Fruit fly (Drosophila melanogaster) whole organism, prepupa: ENCODE results near the gene KaiR1D.
A peak's percentile ranks its signal among the peaks of the same experiment; 100 is the strongest.

ENCODE experiments used
- Blimp-1 ChIP-seq: fragments of 200-800 bp; sonication (Bioruptor generic); optimal IDR thresholded peaks from 3 replicates; lab custom pipeline; 2017; ENCODE audit warnings: missing biosample characterization, missing genetic modification characterization, mild to moderate bottlenecking, moderate library complexity, missing genetic modification reagents
- CG11294 ChIP-seq: fragments of 200-800 bp; sonication (Bioruptor generic); IDR thresholded peaks from 2 replicates; pipeline ENCODE4 v1.3.6; 2022; ENCODE audit warnings: missing biosample characterization, missing genetic modification characterization
- CG11762 ChIP-seq: fragments of 200-800 bp; sonication (Bioruptor generic); optimal IDR thresholded peaks from 3 replicates; lab custom pipeline; 2016; ENCODE audit warnings: missing biosample characterization, missing genetic modification characterization; ENCODE audit not compliant: insufficient read depth
- CG11902 ChIP-seq: fragments of 200-800 bp; sonication (Bioruptor generic); optimal IDR thresholded peaks from 3 replicates; lab custom pipeline; 2016; ENCODE audit warnings: missing biosample characterization, missing genetic modification characterization
- CG16779 ChIP-seq: fragments of 200-800 bp; sonication (Bioruptor generic); optimal IDR thresholded peaks from 3 replicates; lab custom pipeline; 2017; ENCODE audit warnings: missing biosample characterization, mild to moderate bottlenecking, missing genetic modification characterization
- CG3032 ChIP-seq: fragments of 200-800 bp; optimal IDR thresholded peaks from 2 replicates; lab custom pipeline; 2019; ENCODE audit warnings: missing biosample characterization, mild to moderate bottlenecking, missing genetic modification characterization, moderate library complexity
- CG3919 ChIP-seq: fragments of 200-800 bp; sonication (Bioruptor generic); optimal IDR thresholded peaks from 3 replicates; lab custom pipeline; 2016; ENCODE audit warnings: missing biosample characterization, missing genetic modification characterization
- CG6163 ChIP-seq: fragments of 200-800 bp; sonication (Bioruptor generic); IDR thresholded peaks from 3 replicates; pipeline ENCODE4 v1.3.6; 2022; ENCODE audit warnings: missing biosample characterization, missing genetic modification characterization
- CG6792 ChIP-seq: fragments of 200-800 bp; sonication (Bioruptor generic); optimal IDR thresholded peaks from 3 replicates; lab custom pipeline; 2016; ENCODE audit warnings: missing biosample characterization, missing genetic modification characterization
- CG6808 ChIP-seq: fragments of 200-800 bp; sonication (Bioruptor generic); optimal IDR thresholded peaks from 3 replicates; lab custom pipeline; 2017; ENCODE audit warnings: missing biosample characterization, missing genetic modification characterization, mild to moderate bottlenecking, moderate library complexity, missing genetic modification reagents
- CG7368 ChIP-seq: fragments of 200-800 bp; sonication (Bioruptor generic); optimal IDR thresholded peaks from 3 replicates; lab custom pipeline; 2016; ENCODE audit warnings: missing biosample characterization, missing genetic modification characterization
- CG8632 ChIP-seq: fragments of 200-800 bp; sonication (Bioruptor generic); optimal IDR thresholded peaks from 3 replicates; lab custom pipeline; 2016; ENCODE audit warnings: missing biosample characterization, missing genetic modification characterization
- CG9139 ChIP-seq: fragments of 200-800 bp; sonication (Bioruptor generic); optimal IDR thresholded peaks from 3 replicates; lab custom pipeline; 2017; ENCODE audit warnings: missing biosample characterization, mild to moderate bottlenecking, missing genetic modification characterization
- Eip78C ChIP-seq: fragments of 200-800 bp; sonication (Bioruptor generic); peaks from one replicate; lab custom pipeline; 2016; ENCODE audit warnings: missing biosample characterization, missing genetic modification characterization
- Eip93F ChIP-seq: fragments of 200-800 bp; sonication (Bioruptor generic); optimal IDR thresholded peaks from 2 replicates; lab custom pipeline; 2016; ENCODE audit warnings: missing biosample characterization, mild to moderate bottlenecking, missing genetic modification characterization
- Ets96B ChIP-seq: fragments of 200-800 bp; optimal IDR thresholded peaks from 2 replicates; lab custom pipeline; 2019; ENCODE audit warnings: missing biosample characterization, mild to moderate bottlenecking, missing genetic modification characterization, moderate library complexity
- Hr39 ChIP-seq: fragments of 200-800 bp; sonication (Bioruptor generic); optimal IDR thresholded peaks from 2 replicates; lab custom pipeline; 2016; ENCODE audit warnings: missing biosample characterization, missing genetic modification characterization
- Lpt ChIP-seq: fragments of 200-800 bp; sonication (Bioruptor generic); optimal IDR thresholded peaks from 3 replicates; lab custom pipeline; 2016; ENCODE audit warnings: missing biosample characterization, missing genetic modification characterization
- Met ChIP-seq: fragments of 200-800 bp; sonication (Bioruptor generic); optimal IDR thresholded peaks from 3 replicates; lab custom pipeline; 2016; ENCODE audit warnings: missing biosample characterization, missing genetic modification characterization
- OdsH ChIP-seq: fragments of 200-800 bp; sonication (Bioruptor generic); optimal IDR thresholded peaks from 3 replicates; lab custom pipeline; 2016; ENCODE audit warnings: missing biosample characterization, missing genetic modification characterization
- Smox ChIP-seq: fragments of 200-800 bp; sonication (Bioruptor generic); optimal IDR thresholded peaks from 3 replicates; lab custom pipeline; 2016; ENCODE audit warnings: missing biosample characterization, missing genetic modification characterization
- Sox15 ChIP-seq: fragments of 200-800 bp; sonication (Bioruptor generic); optimal IDR thresholded peaks from 3 replicates; lab custom pipeline; 2016; ENCODE audit warnings: missing biosample characterization, missing genetic modification characterization
- achi ChIP-seq: fragments of 200-800 bp; sonication (Bioruptor generic); optimal IDR thresholded peaks from 3 replicates; lab custom pipeline; 2016; ENCODE audit warnings: missing biosample characterization, missing genetic modification characterization
- cyc ChIP-seq: fragments of 200-800 bp; sonication (Bioruptor generic); optimal IDR thresholded peaks from 3 replicates; lab custom pipeline; 2016; ENCODE audit warnings: missing biosample characterization, missing genetic modification characterization
- dac ChIP-seq: fragments of 200-800 bp; sonication (Bioruptor generic); optimal IDR thresholded peaks from 2 replicates; lab custom pipeline; 2017; ENCODE audit warnings: missing biosample characterization, mild to moderate bottlenecking, missing genetic modification characterization
- dsx ChIP-seq: fragments of 200-800 bp; optimal IDR thresholded peaks from 3 replicates; lab custom pipeline; 2019; ENCODE audit warnings: missing biosample characterization, mild to moderate bottlenecking, missing genetic modification characterization, moderate library complexity; ENCODE audit not compliant: poor library complexity, severe bottlenecking
- eg ChIP-seq: fragments of 200-800 bp; sonication (Bioruptor generic); IDR thresholded peaks from 3 replicates; pipeline ENCODE4 v1.3.6; 2022; ENCODE audit warnings: missing biosample characterization, missing genetic modification characterization
- fd59A ChIP-seq: fragments of 200-800 bp; sonication (Bioruptor generic); optimal IDR thresholded peaks from 2 replicates; lab custom pipeline; 2017; ENCODE audit warnings: missing biosample characterization, mild to moderate bottlenecking, missing genetic modification characterization, missing genetic modification reagents
- fkh ChIP-seq: fragments of 200-800 bp; sonication (Bioruptor generic); optimal IDR thresholded peaks from 3 replicates; lab custom pipeline; 2017; ENCODE audit warnings: missing biosample characterization, mild to moderate bottlenecking, missing genetic modification characterization, moderate library complexity
- lz ChIP-seq: fragments of 200-800 bp; sonication (Bioruptor generic); optimal IDR thresholded peaks from 3 replicates; lab custom pipeline; 2016; ENCODE audit warnings: missing biosample characterization, missing genetic modification characterization
- salr ChIP-seq, 2 experiments: fragments of 200-800 bp; sonication (Bioruptor generic); optimal IDR thresholded peaks; 3 replicates each; lab custom pipeline; 2016 to 2018; ENCODE audit warnings: missing biosample characterization in 2 of 2, missing genetic modification characterization in 2 of 2, mild to moderate bottlenecking in 1 of 2
- ss ChIP-seq, 2 experiments: fragments of 200-800 bp; sonication (Bioruptor generic); optimal IDR thresholded peaks; 2 replicates in 1 of 2; 3 replicates in 1 of 2; lab custom pipeline; 2017 to 2018; ENCODE audit warnings: mild to moderate bottlenecking in 2 of 2, missing biosample characterization in 2 of 2, missing genetic modification characterization in 2 of 2, moderate library complexity in 1 of 2
- svp ChIP-seq: fragments of 200-800 bp; sonication (Bioruptor generic); peaks from one replicate; lab custom pipeline; 2016; ENCODE audit warnings: missing biosample characterization, missing genetic modification characterization
- topi ChIP-seq: fragments of 200-800 bp; sonication (Bioruptor generic); optimal IDR thresholded peaks from 3 replicates; lab custom pipeline; 2016; ENCODE audit warnings: missing biosample characterization, missing genetic modification characterization

The KaiR1D gene

DNA sequence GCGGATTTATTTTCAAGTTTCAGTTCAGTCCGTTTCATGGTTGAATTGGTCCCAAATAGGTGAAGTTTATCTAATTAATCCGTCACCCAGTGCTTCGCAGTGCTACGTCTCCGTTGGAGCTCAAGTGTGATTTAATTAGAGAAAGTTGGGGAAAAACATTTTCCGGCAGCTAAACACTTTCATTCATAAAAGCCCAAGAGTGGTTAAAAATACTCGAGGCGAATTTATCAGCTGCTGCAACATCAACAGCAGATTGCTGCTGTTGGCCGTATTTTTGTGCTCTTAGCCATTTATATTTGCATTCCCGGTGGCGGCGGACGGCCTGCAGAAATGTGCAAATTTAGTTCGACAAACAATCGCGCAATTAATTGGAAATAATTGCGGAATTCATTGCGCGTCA is 35.6 kb upstream of the KaiR1D start, which contains the start of gene Grik:
TSS of gene Grik (plus strand) at position 301 of the 400 bp plus-strand sequence.
- TF ChIP-seq svp: no peak
- no peak for TF ChIP-seq CG11902 (GFP tag; lab: Kevin White, UChicago)
- no peak for TF ChIP-seq Sox15
- no peak for TF ChIP-seq CG11294 (GFP tag; lab: Robert Waterston, UW)
- TF ChIP-seq CG16779 (tag; lab: Kevin White, UChicago): no peak
- TF ChIP-seq ss (GFP tag; optimal IDR thresholded peaks at IDR 0.05; lab: Kevin White, UChicago): no peak
- no peak for TF ChIP-seq Ets96B (tag; lab: Kevin White, UChicago)
- TF ChIP-seq CG7368: no peak
- TF ChIP-seq dsx (GFP tag; lab: Kevin White, UChicago): no peak
- TF ChIP-seq fd59A (GFP tag; lab: Kevin White, UChicago): no peak
- TF ChIP-seq CG11762 (GFP tag; lab: Kevin White, UChicago): no peak
- no peak for TF ChIP-seq Met (GFP tag; lab: Kevin White, UChicago)
- no peak for TF ChIP-seq lz

DNA sequence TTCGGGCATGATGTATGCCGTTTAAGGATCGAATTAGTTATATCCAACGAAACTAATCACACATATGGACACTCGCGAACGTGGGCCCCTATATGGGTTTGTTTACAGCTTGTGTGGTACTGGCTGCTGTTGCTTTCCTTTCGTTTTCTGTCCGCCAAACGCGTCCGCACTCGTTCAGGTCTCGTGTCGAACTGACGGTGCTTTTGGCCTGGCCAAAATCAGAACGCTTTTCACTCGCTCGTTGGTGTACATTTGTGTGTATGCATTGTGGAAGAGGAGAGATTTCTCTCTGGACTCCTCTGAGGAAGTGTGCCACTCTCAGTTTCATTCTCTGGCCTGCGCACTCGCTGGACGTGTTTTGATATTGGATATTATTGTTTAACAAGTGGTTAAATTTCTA is 31.1 kb upstream of the KaiR1D start, which contains the start of gene Ktl:
TSS of gene Ktl (minus strand) at position 193 of the 400 bp plus-strand sequence.
- TF ChIP-seq Sox15: no peak
- TF ChIP-seq CG11902 (GFP tag; lab: Kevin White, UChicago): no peak
- no peak for TF ChIP-seq salr (GFP tag; optimal IDR thresholded peaks at IDR 0.05; lab: Kevin White, UChicago)
- no peak for TF ChIP-seq CG9139 (GFP tag; lab: Kevin White, UChicago)
- no peak for TF ChIP-seq cyc (GFP tag; lab: Kevin White, UChicago)
- TF ChIP-seq CG8632 (GFP tag; lab: Kevin White, UChicago): no peak
- TF ChIP-seq eg (GFP tag; lab: Robert Waterston, UW): no peak
- TF ChIP-seq CG6163 (GFP tag; lab: Robert Waterston, UW): no peak
- TF ChIP-seq Lpt (GFP tag; lab: Kevin White, UChicago): no peak
- TF ChIP-seq CG6808 (GFP tag; lab: Kevin White, UChicago): no peak
- no peak for TF ChIP-seq achi (GFP tag; lab: Kevin White, UChicago)
- no peak for TF ChIP-seq Blimp-1
- TF ChIP-seq Hr39 (GFP tag; lab: Kevin White, UChicago): no peak
- TF ChIP-seq topi (GFP tag; lab: Kevin White, UChicago): no peak
- no peak for TF ChIP-seq CG6792 (GFP tag; lab: Kevin White, UChicago)
- no peak for TF ChIP-seq lz
- no peak for TF ChIP-seq Eip93F (GFP tag; lab: Kevin White, UChicago)
- no peak for TF ChIP-seq dac
- TF ChIP-seq CG3032 (tag; lab: Kevin White, UChicago): no peak
- no peak for TF ChIP-seq ss (GFP tag; optimal IDR thresholded peaks at IDR 0.05; lab: Kevin White, UChicago)

DNA sequence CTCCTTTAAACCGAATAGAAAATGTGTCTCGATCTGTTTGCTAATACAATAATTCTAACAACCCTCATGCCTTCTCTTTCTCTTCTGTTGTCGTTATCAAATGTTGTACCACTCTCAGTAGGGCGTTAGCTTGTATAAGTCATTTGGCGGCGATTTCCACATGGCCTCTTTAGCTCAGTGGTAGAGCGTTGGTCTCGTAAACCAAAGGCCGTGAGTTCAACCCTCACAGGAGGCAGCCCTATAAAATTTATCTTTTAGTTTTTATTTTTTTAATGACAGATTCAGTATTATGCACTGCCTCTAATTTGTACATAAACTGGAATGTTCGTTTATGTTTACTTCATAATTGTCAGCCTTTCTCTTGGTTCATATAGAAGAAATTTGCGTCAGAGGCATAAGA is 25.5 kb upstream of the KaiR1D start:
- TF ChIP-seq fkh (peak; percentile 8), Ets96B (tag; lab: Kevin White, UChicago) (no peak)
- TF ChIP-seq, all 60 proteins: peak for 1

DNA sequence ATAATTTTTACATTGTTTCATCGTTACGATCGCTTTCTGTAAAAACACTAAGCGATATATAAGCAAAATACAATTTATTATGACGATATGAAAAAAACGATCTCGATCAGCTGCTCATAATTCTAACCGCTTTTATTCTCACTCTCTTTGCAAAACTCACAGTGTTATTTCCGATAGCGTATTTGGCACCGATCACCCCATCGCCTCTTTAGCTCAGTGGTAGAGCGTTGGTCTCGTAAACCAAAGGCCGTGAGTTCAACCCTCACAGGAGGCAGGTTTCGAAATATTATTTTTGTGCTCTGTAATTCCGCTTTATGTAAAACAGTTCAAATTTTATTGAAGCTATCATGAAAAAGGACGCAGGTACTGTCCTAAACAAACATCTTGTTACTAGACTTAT is 24.9 kb upstream of the KaiR1D start:
- TF ChIP-seq svp: peak; percentile 73
- TF ChIP-seq CG3919 (GFP tag; lab: Kevin White, UChicago): no peak

DNA sequence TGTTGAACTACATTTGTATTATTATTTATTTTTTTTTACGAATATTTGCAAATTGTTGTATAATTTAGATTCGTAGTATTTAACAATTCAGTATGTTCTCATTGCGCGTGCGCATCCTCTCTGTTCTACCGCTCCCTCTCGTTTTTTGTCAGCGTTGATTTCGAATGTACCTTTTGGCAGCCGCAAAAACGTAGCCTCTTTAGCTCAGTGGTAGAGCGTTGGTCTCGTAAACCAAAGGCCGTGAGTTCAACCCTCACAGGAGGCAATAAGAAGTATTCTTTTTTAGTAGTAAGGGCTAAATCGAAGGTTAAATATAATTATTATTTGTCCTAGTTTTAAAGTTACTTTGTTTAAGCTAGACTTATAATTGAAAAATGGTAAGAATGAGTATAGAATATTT is 24.5 kb upstream of the KaiR1D start:
- TF ChIP-seq Smox (GFP tag; lab: Kevin White, UChicago): no peak
- TF ChIP-seq OdsH (GFP tag; lab: Kevin White, UChicago): no peak
- peak; percentile 49 for TF ChIP-seq Eip78C (GFP tag; lab: Kevin White, UChicago)
